Worm (Caenorhabditis elegans) whole organism, late embryonic: ENCODE data around the gene bath-31.

Experiments
- ceh-18 ChIP-seq: sonication (generic microtip); optimal IDR thresholded peaks from 2 replicates; lab custom pipeline; 2016; ENCODE audit warnings: missing genetic modification characterization, missing compliant biosample characterization
- ceh-6 ChIP-seq: fragments of 200-800 bp; sonication (Bioruptor generic); optimal IDR thresholded peaks from 2 replicates; lab custom pipeline; 2018; ENCODE audit warnings: mild to moderate bottlenecking, missing genetic modification characterization, missing compliant biosample characterization
- elt-2 ChIP-seq: sonication (generic microtip); optimal IDR thresholded peaks from 2 replicates; lab custom pipeline; 2016; ENCODE audit warnings: missing genetic modification reagents, missing genetic modification characterization, missing compliant biosample characterization
- elt-4 ChIP-seq: sonication (generic microtip); optimal IDR thresholded peaks from 2 replicates; lab custom pipeline; 2016; ENCODE audit warnings: missing genetic modification characterization, missing compliant biosample characterization
- ets-4 ChIP-seq: sonication (generic microtip); optimal IDR thresholded peaks from 2 replicates; lab custom pipeline; 2016; ENCODE audit warnings: missing genetic modification characterization, missing compliant biosample characterization
- fkh-10 ChIP-seq: fragments of 150-350 bp; optimal IDR thresholded peaks from 2 replicates; lab custom pipeline; 2014; ENCODE audit warnings: missing biosample characterization, missing genetic modification reagents, missing genetic modification characterization
- hlh-30 ChIP-seq: sonication (generic microtip); optimal IDR thresholded peaks from 2 replicates; lab custom pipeline; 2017; ENCODE audit warnings: antibody characterized with exemption, missing genetic modification characterization, missing compliant biosample characterization; ENCODE audit not compliant: insufficient read depth
- hlh-6 ChIP-seq: sonication (generic microtip); optimal IDR thresholded peaks from 2 replicates; lab custom pipeline; 2016; ENCODE audit warnings: missing genotype, missing genetic modification characterization, missing compliant biosample characterization
- lin-11 ChIP-seq: fragments of 200-800 bp; sonication (Bioruptor generic); optimal IDR thresholded peaks from 2 replicates; lab custom pipeline; 2018; ENCODE audit warnings: mild to moderate bottlenecking, missing genetic modification characterization, missing compliant biosample characterization
- mec-3 ChIP-seq: sonication (generic microtip); optimal IDR thresholded peaks from 2 replicates; lab custom pipeline; 2016; ENCODE audit warnings: borderline replicate concordance, missing genetic modification characterization, missing compliant biosample characterization
- pqm-1 ChIP-seq: sonication (generic microtip); optimal IDR thresholded peaks from 2 replicates; lab custom pipeline; 2016; ENCODE audit warnings: missing genetic modification characterization, missing compliant biosample characterization
- tbx-2 ChIP-seq: sonication (generic microtip); optimal IDR thresholded peaks from 2 replicates; lab custom pipeline; 2016; ENCODE audit warnings: missing genetic modification characterization, missing compliant biosample characterization
- zip-5 ChIP-seq: sonication (generic microtip); optimal IDR thresholded peaks from 2 replicates; lab custom pipeline; 2016; ENCODE audit warnings: missing genetic modification characterization, missing compliant biosample characterization

DNA sequence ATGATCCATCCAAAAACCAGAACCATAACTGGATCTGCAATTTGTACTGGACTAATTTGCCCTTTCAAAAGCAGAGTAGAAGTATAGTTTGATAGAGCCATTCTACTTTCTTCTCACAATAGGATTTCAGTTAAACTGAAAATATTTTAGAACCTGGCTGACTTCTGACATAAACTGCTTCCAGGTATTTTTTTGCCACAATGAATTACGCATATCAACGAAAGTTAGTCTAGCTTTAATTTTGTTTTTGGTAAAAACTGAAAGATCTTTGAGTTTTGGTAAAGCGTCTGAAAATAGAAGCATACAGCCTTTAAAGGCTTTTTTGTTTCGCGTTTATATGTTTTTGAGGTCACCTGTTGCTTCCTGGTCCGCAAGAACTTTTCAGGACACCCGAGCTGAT, 41.1 kb upstream of the bath-31 start, which contains the start of gene srx-101:
- TF ChIP-seq ceh-6 (no peak), lin-11 (tag; lab: Kevin White, UChicago) (no peak), ceh-18 (no peak), pqm-1 (tag; lab: Kevin White, UChicago) (no peak), tbx-2 (tag; lab: Kevin White, UChicago) (no peak), hlh-6 (no peak), ets-4 (tag; lab: Kevin White, UChicago) (no peak), elt-2 (no peak), elt-4 (tag; lab: Kevin White, UChicago) (no peak), fkh-10 (GFP tag; lab: Kevin White, UChicago) (no peak), zip-5 (tag; lab: Kevin White, UChicago) (no peak), mec-3 (no peak), hlh-30 (tag; lab: Kevin White, UChicago) (no peak)
